Fruit fly (Drosophila melanogaster): ENCODE measurements around the gene CG8939.

Gene CG8939

dm6 chrX:15983501-15983900 is 13.3 kb upstream of the CG8939 start, which contains the start of gene Slc25A46a (continued):
- no peak for TF ChIP-seq CG18619 (GFP tag; optimal IDR thresholded peaks at IDR 0.05)
- TF ChIP-seq CG3726 (GFP tag; IDR thresholded peaks at IDR 0.05), result no peak
- TF ChIP-seq hb (GFP tag; IDR thresholded peaks at IDR 0.05; ENCODE audit: partially characterized antibody), result no peak
- no peak for TF ChIP-seq lov (optimal IDR thresholded peaks at IDR 0.05)
- no peak for TF ChIP-seq lov (GFP tag; IDR thresholded peaks at IDR 0.05)
- TF ChIP-seq ems (GFP tag; optimal IDR thresholded peaks at IDR 0.05), result no peak
- peak; percentile 13; the same call in 1 of the 2 replicates for TF ChIP-seq vvl (GFP tag; IDR thresholded peaks at IDR 0.05)
- TF ChIP-seq odd (GFP tag; optimal IDR thresholded peaks at IDR 0.05), result no peak
- TF ChIP-seq maf-S (GFP tag; optimal IDR thresholded peaks at IDR 0.05), result no peak
- TF ChIP-seq E2f2 (GFP tag; IDR thresholded peaks at IDR 0.05), result no peak
- no peak for TF ChIP-seq so (GFP tag; IDR thresholded peaks at IDR 0.05)
- TF ChIP-seq D19B (GFP tag; optimal IDR thresholded peaks at IDR 0.05), result no peak
- TF ChIP-seq zfh2 (GFP tag; optimal IDR thresholded peaks at IDR 0.05), result no peak
- peak; percentile 86 for TF ChIP-seq ssp (GFP tag; IDR thresholded peaks at IDR 0.05)
- TF ChIP-seq gsb-n (tag; optimal IDR thresholded peaks at IDR 0.05), result no peak
- no peak for TF ChIP-seq CG11398 (GFP tag; optimal IDR thresholded peaks at IDR 0.05)
- no peak for TF ChIP-seq sna (GFP tag; IDR thresholded peaks at IDR 0.05; ENCODE audit: partially characterized antibody)
- TF ChIP-seq CG10321 (GFP tag; IDR thresholded peaks at IDR 0.05), result no peak
- TF ChIP-seq sug (tag; optimal IDR thresholded peaks at IDR 0.05), result no peak
- TF ChIP-seq slp2 (GFP tag; optimal IDR thresholded peaks at IDR 0.05), result no peak
- no peak for TF ChIP-seq dati (GFP tag; IDR thresholded peaks at IDR 0.05)
- no peak for TF ChIP-seq slou (GFP tag; optimal IDR thresholded peaks at IDR 0.05)
- TF ChIP-seq dimm (GFP tag; IDR thresholded peaks at IDR 0.05), result no peak
- TF ChIP-seq HLHmδ (GFP tag; optimal IDR thresholded peaks at IDR 0.05), result no peak
- peak; percentile 30 for TF ChIP-seq zen (tag; optimal IDR thresholded peaks at IDR 0.05)
- TF ChIP-seq CG6765 (GFP tag; optimal IDR thresholded peaks at IDR 0.05), result no peak
- no peak for TF ChIP-seq Nf-YC (tag; optimal IDR thresholded peaks at IDR 0.05)
- TF ChIP-seq slbo (GFP tag; IDR thresholded peaks at IDR 0.05), result no peak
- TF ChIP-seq Lhr (GFP tag; optimal IDR thresholded peaks at IDR 0.05), result peak; percentile 11
- no peak for TF ChIP-seq Hr78 (GFP tag; optimal IDR thresholded peaks at IDR 0.05)
- no peak for TF ChIP-seq cato (GFP tag; optimal IDR thresholded peaks at IDR 0.05; ENCODE audit: borderline replicate concordance)
- TF ChIP-seq Chrac-16 (GFP tag; optimal IDR thresholded peaks at IDR 0.05), result no peak
- no peak for TF ChIP-seq CrebB (tag; optimal IDR thresholded peaks at IDR 0.05)
- no peak for TF ChIP-seq org-1 (GFP tag; optimal IDR thresholded peaks at IDR 0.05)
- TF ChIP-seq CG43689 (GFP tag; IDR thresholded peaks at IDR 0.05), result no peak
- peak; percentile 21 for TF ChIP-seq D19A (tag; optimal IDR thresholded peaks at IDR 0.05)
- no peak for TF ChIP-seq unc-4 (GFP tag; IDR thresholded peaks at IDR 0.05; ENCODE audit: partially characterized antibody)
- TF ChIP-seq CG31365 (tag; optimal IDR thresholded peaks at IDR 0.05), result no peak
- TF ChIP-seq gcm (GFP tag; optimal IDR thresholded peaks at IDR 0.05), result no peak
- TF ChIP-seq CG15479 (GFP tag; optimal IDR thresholded peaks at IDR 0.05), result no peak
- no peak for TF ChIP-seq hbn (GFP tag; IDR thresholded peaks at IDR 0.05; ENCODE audit: partially characterized antibody)
- no peak for TF ChIP-seq TFAM (GFP tag; optimal IDR thresholded peaks at IDR 0.05)
- no peak for TF ChIP-seq CG7786 (GFP tag; optimal IDR thresholded peaks at IDR 0.05)
- TF ChIP-seq CG3995 (GFP tag; optimal IDR thresholded peaks at IDR 0.05), result peak; percentile 18
- TF ChIP-seq CG2129 (GFP tag; IDR thresholded peaks at IDR 0.05; ENCODE audit: partially characterized antibody), result no peak
- no peak for TF ChIP-seq CG11560 (tag; IDR thresholded peaks at IDR 0.05)
- no peak for TF ChIP-seq CG16779 (GFP tag; IDR thresholded peaks at IDR 0.05)
- TF ChIP-seq ranshi (GFP tag; IDR thresholded peaks at IDR 0.05), result no peak
- TF ChIP-seq CG6175 (GFP tag; IDR thresholded peaks at IDR 0.05), result no peak
- no peak for TF ChIP-seq CG12155 (GFP tag; optimal IDR thresholded peaks at IDR 0.05)
- no peak for TF ChIP-seq pho (GFP tag; optimal IDR thresholded peaks at IDR 0.05)
- TF ChIP-seq pan (optimal IDR thresholded peaks at IDR 0.05), result no peak
- no peak for TF ChIP-seq pan (GFP tag; optimal IDR thresholded peaks at IDR 0.05 in 1 of 2, IDR thresholded peaks at IDR 0.05 in 1 of 2)
